Fruit fly (Drosophila melanogaster) whole organism, prepupa: ENCODE data around the gene FER.

Experiments used
- Blimp-1 ChIP-seq: fragments of 200-800 bp; sonication (Bioruptor generic); optimal IDR thresholded peaks from 3 replicates; lab custom pipeline; 2017; ENCODE audit warnings: missing biosample characterization, missing genetic modification characterization, mild to moderate bottlenecking, moderate library complexity, missing genetic modification reagents
- CG10631 ChIP-seq: fragments of 200-800 bp; sonication (Bioruptor generic); optimal IDR thresholded peaks from 2 replicates; lab custom pipeline; 2016; ENCODE audit warnings: missing biosample characterization, missing genetic modification characterization
- CG10669 ChIP-seq: fragments of 200-800 bp; sonication (Bioruptor generic); optimal IDR thresholded peaks from 3 replicates; lab custom pipeline; 2018; ENCODE audit warnings: missing biosample characterization, mild to moderate bottlenecking, missing genetic modification characterization, moderate library complexity
- CG11294 ChIP-seq: fragments of 200-800 bp; sonication (Bioruptor generic); IDR thresholded peaks from 2 replicates; pipeline ENCODE4 v1.3.6; 2022; ENCODE audit warnings: missing biosample characterization, missing genetic modification characterization
- CG11762 ChIP-seq: fragments of 200-800 bp; sonication (Bioruptor generic); optimal IDR thresholded peaks from 3 replicates; lab custom pipeline; 2016; ENCODE audit warnings: missing biosample characterization, missing genetic modification characterization; ENCODE audit not compliant: insufficient read depth
- CG11902 ChIP-seq: fragments of 200-800 bp; sonication (Bioruptor generic); optimal IDR thresholded peaks from 3 replicates; lab custom pipeline; 2016; ENCODE audit warnings: missing biosample characterization, missing genetic modification characterization
- CG15336 ChIP-seq: fragments of 200-800 bp; sonication (Bioruptor generic); IDR thresholded peaks from 2 replicates; pipeline ENCODE4 v1.3.6; 2022; ENCODE audit warnings: missing biosample characterization, missing genetic modification characterization
- CG1621 ChIP-seq: fragments of 200-800 bp; sonication (Bioruptor generic); optimal IDR thresholded peaks from 3 replicates; lab custom pipeline; 2018; ENCODE audit warnings: missing biosample characterization, mild to moderate bottlenecking, missing genetic modification characterization
- CG16779 ChIP-seq: fragments of 200-800 bp; sonication (Bioruptor generic); optimal IDR thresholded peaks from 3 replicates; lab custom pipeline; 2017; ENCODE audit warnings: missing biosample characterization, mild to moderate bottlenecking, missing genetic modification characterization
- CG3032 ChIP-seq: fragments of 200-800 bp; optimal IDR thresholded peaks from 2 replicates; lab custom pipeline; 2019; ENCODE audit warnings: missing biosample characterization, mild to moderate bottlenecking, missing genetic modification characterization, moderate library complexity
- CG31627 ChIP-seq: fragments of 200-800 bp; sonication (Bioruptor generic); optimal IDR thresholded peaks from 3 replicates; lab custom pipeline; 2016; ENCODE audit warnings: missing biosample characterization, missing genetic modification characterization
- CG32006 ChIP-seq: fragments of 200-800 bp; sonication (Bioruptor generic); optimal IDR thresholded peaks from 3 replicates; lab custom pipeline; 2017; ENCODE audit warnings: missing biosample characterization, mild to moderate bottlenecking, missing genetic modification characterization
- CG34406 ChIP-seq: fragments of 200-800 bp; sonication (Bioruptor generic); optimal IDR thresholded peaks from 3 replicates; lab custom pipeline; 2016; ENCODE audit warnings: missing biosample characterization, missing genetic modification characterization
- CG3919 ChIP-seq: fragments of 200-800 bp; sonication (Bioruptor generic); optimal IDR thresholded peaks from 3 replicates; lab custom pipeline; 2016; ENCODE audit warnings: missing biosample characterization, missing genetic modification characterization
- CG4318 ChIP-seq: fragments of 200-800 bp; sonication (Bioruptor generic); optimal IDR thresholded peaks from 3 replicates; lab custom pipeline; 2017; ENCODE audit warnings: missing biosample characterization, mild to moderate bottlenecking, missing genetic modification characterization
- CG6276 ChIP-seq: fragments of 200-800 bp; sonication (Bioruptor generic); optimal IDR thresholded peaks from 2 replicates; lab custom pipeline; 2017; ENCODE audit warnings: missing biosample characterization, mild to moderate bottlenecking, missing genetic modification characterization
- CG6792 ChIP-seq: fragments of 200-800 bp; sonication (Bioruptor generic); optimal IDR thresholded peaks from 3 replicates; lab custom pipeline; 2016; ENCODE audit warnings: missing biosample characterization, missing genetic modification characterization
- CG6854 ChIP-seq: fragments of 200-800 bp; sonication (Bioruptor generic); optimal IDR thresholded peaks from 2 replicates; lab custom pipeline; 2017; ENCODE audit warnings: missing biosample characterization, mild to moderate bottlenecking, missing genetic modification characterization
- CG7368 ChIP-seq: fragments of 200-800 bp; sonication (Bioruptor generic); optimal IDR thresholded peaks from 3 replicates; lab custom pipeline; 2016; ENCODE audit warnings: missing biosample characterization, missing genetic modification characterization
- CG8119 ChIP-seq: fragments of 200-800 bp; sonication (Bioruptor generic); IDR thresholded peaks from 3 replicates; pipeline ENCODE4 v1.3.6; 2022; ENCODE audit warnings: missing biosample characterization, missing genetic modification characterization
- CG8319 ChIP-seq: fragments of 200-800 bp; sonication (Bioruptor generic); optimal IDR thresholded peaks from 3 replicates; lab custom pipeline; 2016; ENCODE audit warnings: missing biosample characterization, missing genetic modification characterization
- Eip75B ChIP-seq: fragments of 200-800 bp; sonication (Bioruptor generic); optimal IDR thresholded peaks from 3 replicates; lab custom pipeline; 2016; ENCODE audit warnings: missing biosample characterization, missing genetic modification characterization
- Eip78C ChIP-seq: fragments of 200-800 bp; sonication (Bioruptor generic); peaks from one replicate; lab custom pipeline; 2016; ENCODE audit warnings: missing biosample characterization, missing genetic modification characterization
- Eip93F ChIP-seq: fragments of 200-800 bp; sonication (Bioruptor generic); optimal IDR thresholded peaks from 2 replicates; lab custom pipeline; 2016; ENCODE audit warnings: missing biosample characterization, mild to moderate bottlenecking, missing genetic modification characterization
- Ets96B ChIP-seq: fragments of 200-800 bp; optimal IDR thresholded peaks from 2 replicates; lab custom pipeline; 2019; ENCODE audit warnings: missing biosample characterization, mild to moderate bottlenecking, missing genetic modification characterization, moderate library complexity
- Hr38 ChIP-seq: sonication (Bioruptor generic); optimal IDR thresholded peaks from 2 replicates; lab custom pipeline; 2016; ENCODE audit warnings: missing biosample characterization, missing genetic modification characterization
- Hr39 ChIP-seq: fragments of 200-800 bp; sonication (Bioruptor generic); optimal IDR thresholded peaks from 2 replicates; lab custom pipeline; 2016; ENCODE audit warnings: missing biosample characterization, missing genetic modification characterization
- Hr4 ChIP-seq: fragments of 200-800 bp; sonication (Bioruptor generic); optimal IDR thresholded peaks from 3 replicates; lab custom pipeline; 2016; ENCODE audit warnings: missing biosample characterization, missing genetic modification characterization
- Met ChIP-seq: fragments of 200-800 bp; sonication (Bioruptor generic); optimal IDR thresholded peaks from 3 replicates; lab custom pipeline; 2016; ENCODE audit warnings: missing biosample characterization, missing genetic modification characterization
- OdsH ChIP-seq: fragments of 200-800 bp; sonication (Bioruptor generic); optimal IDR thresholded peaks from 3 replicates; lab custom pipeline; 2016; ENCODE audit warnings: missing biosample characterization, missing genetic modification characterization
- Sox102F ChIP-seq: fragments of 200-800 bp; sonication (Bioruptor generic); optimal IDR thresholded peaks from 2 replicates; lab custom pipeline; 2016; ENCODE audit warnings: missing biosample characterization, mild to moderate bottlenecking, missing genetic modification characterization
- Sox14 ChIP-seq: fragments of 200-800 bp; sonication (Bioruptor generic); optimal IDR thresholded peaks from 3 replicates; lab custom pipeline; 2016; ENCODE audit warnings: missing biosample characterization, missing genetic modification characterization
- Sox15 ChIP-seq: fragments of 200-800 bp; sonication (Bioruptor generic); optimal IDR thresholded peaks from 3 replicates; lab custom pipeline; 2016; ENCODE audit warnings: missing biosample characterization, missing genetic modification characterization
- achi ChIP-seq: fragments of 200-800 bp; sonication (Bioruptor generic); optimal IDR thresholded peaks from 3 replicates; lab custom pipeline; 2016; ENCODE audit warnings: missing biosample characterization, missing genetic modification characterization
- cyc ChIP-seq: fragments of 200-800 bp; sonication (Bioruptor generic); optimal IDR thresholded peaks from 3 replicates; lab custom pipeline; 2016; ENCODE audit warnings: missing biosample characterization, missing genetic modification characterization
- dac ChIP-seq: fragments of 200-800 bp; sonication (Bioruptor generic); optimal IDR thresholded peaks from 2 replicates; lab custom pipeline; 2017; ENCODE audit warnings: missing biosample characterization, mild to moderate bottlenecking, missing genetic modification characterization
- eg ChIP-seq: fragments of 200-800 bp; sonication (Bioruptor generic); IDR thresholded peaks from 3 replicates; pipeline ENCODE4 v1.3.6; 2022; ENCODE audit warnings: missing biosample characterization, missing genetic modification characterization
- esn ChIP-seq: fragments of 200-800 bp; sonication (Bioruptor generic); optimal IDR thresholded peaks from 2 replicates; lab custom pipeline; 2016; ENCODE audit warnings: missing biosample characterization, mild to moderate bottlenecking, missing genetic modification characterization, moderate library complexity
- fd59A ChIP-seq: fragments of 200-800 bp; sonication (Bioruptor generic); optimal IDR thresholded peaks from 2 replicates; lab custom pipeline; 2017; ENCODE audit warnings: missing biosample characterization, mild to moderate bottlenecking, missing genetic modification characterization, missing genetic modification reagents
- fd85E ChIP-seq: fragments of 200-800 bp; sonication (Bioruptor generic); optimal IDR thresholded peaks from 3 replicates; lab custom pipeline; 2016; ENCODE audit warnings: missing biosample characterization, missing genetic modification characterization
- fkh ChIP-seq: fragments of 200-800 bp; sonication (Bioruptor generic); optimal IDR thresholded peaks from 3 replicates; lab custom pipeline; 2017; ENCODE audit warnings: missing biosample characterization, mild to moderate bottlenecking, missing genetic modification characterization, moderate library complexity
- pdm3 ChIP-seq: fragments of 200-800 bp; sonication (Bioruptor generic); optimal IDR thresholded peaks from 3 replicates; lab custom pipeline; 2016; ENCODE audit warnings: missing biosample characterization, missing genetic modification characterization
- salr ChIP-seq, 2 experiments: fragments of 200-800 bp; sonication (Bioruptor generic); optimal IDR thresholded peaks; 3 replicates each; lab custom pipeline; 2016 to 2018; ENCODE audit warnings: missing biosample characterization in 2 of 2, missing genetic modification characterization in 2 of 2, mild to moderate bottlenecking in 1 of 2
- spab ChIP-seq: fragments of 200-800 bp; sonication (Bioruptor generic); optimal IDR thresholded peaks from 2 replicates; lab custom pipeline; 2017; ENCODE audit warnings: missing biosample characterization, mild to moderate bottlenecking, missing genetic modification characterization, missing genetic modification reagents
- ss ChIP-seq, 2 experiments: fragments of 200-800 bp; sonication (Bioruptor generic); optimal IDR thresholded peaks; 2 replicates in 1 of 2; 3 replicates in 1 of 2; lab custom pipeline; 2017 to 2018; ENCODE audit warnings: mild to moderate bottlenecking in 2 of 2, missing biosample characterization in 2 of 2, missing genetic modification characterization in 2 of 2, moderate library complexity in 1 of 2
- svp ChIP-seq: fragments of 200-800 bp; sonication (Bioruptor generic); peaks from one replicate; lab custom pipeline; 2016; ENCODE audit warnings: missing biosample characterization, missing genetic modification characterization
- topi ChIP-seq: fragments of 200-800 bp; sonication (Bioruptor generic); optimal IDR thresholded peaks from 3 replicates; lab custom pipeline; 2016; ENCODE audit warnings: missing biosample characterization, missing genetic modification characterization
- vri ChIP-seq: fragments of 200-800 bp; sonication (Bioruptor generic); optimal IDR thresholded peaks from 3 replicates; lab custom pipeline; 2016; ENCODE audit warnings: missing biosample characterization, mild to moderate bottlenecking, missing genetic modification characterization

FER gene

dm6 chr3R:9404104-9404512 lies 9.8 kb upstream of the FER start, which contains the start of the genes CG9356, BBIP1 and CG8135 (continued):
- no peak for TF ChIP-seq salr (GFP tag; optimal IDR thresholded peaks at IDR 0.05; lab: Kevin White, UChicago)
- TF ChIP-seq pdm3 (GFP tag; lab: Kevin White, UChicago) = no peak
- TF ChIP-seq CG15336 = peak; percentile 43; the same call in 1 of the 2 replicates
- no peak for TF ChIP-seq Eip93F (GFP tag; lab: Kevin White, UChicago)
- no peak for TF ChIP-seq CG32006
- TF ChIP-seq CG34406 = peak; percentile 28
- TF ChIP-seq Hr4 (GFP tag; lab: Kevin White, UChicago) = no peak
- TF ChIP-seq eg (GFP tag; lab: Robert Waterston, UW) = no peak
- TF ChIP-seq fd85E (GFP tag; lab: Kevin White, UChicago) = no peak
- peak; percentile 78 for TF ChIP-seq CG31627
- TF ChIP-seq topi (GFP tag; lab: Kevin White, UChicago) = peak; percentile 68
- no peak for TF ChIP-seq spab (GFP tag; lab: Kevin White, UChicago)
- peak; percentile 33 for TF ChIP-seq Sox15 (GFP tag; lab: Kevin White, UChicago)
- TF ChIP-seq CG3032 (tag; lab: Kevin White, UChicago) = peak; percentile 44
- no peak for TF ChIP-seq achi (GFP tag; lab: Kevin White, UChicago)
- no peak for TF ChIP-seq dac
- no peak for TF ChIP-seq svp
- TF ChIP-seq CG10669 (GFP tag; lab: Kevin White, UChicago) = no peak
- peak; percentile 85 for TF ChIP-seq esn (GFP tag; lab: Kevin White, UChicago)
- TF ChIP-seq Sox14 (GFP tag; lab: Kevin White, UChicago) = peak; percentile 85
- TF ChIP-seq cyc (GFP tag; lab: Kevin White, UChicago) = peak; percentile 82
- TF ChIP-seq vri (GFP tag; lab: Kevin White, UChicago) = no peak
- no peak for TF ChIP-seq CG6792
- TF ChIP-seq OdsH (GFP tag; lab: Kevin White, UChicago) = no peak
- TF ChIP-seq Eip78C = peak; percentile 91

dm6 chr3R:9401127-9401603 lies 6.8 kb upstream of the FER start, which contains the start of the genes RpL34b and CG8132:
Gene RpL34b, minus strand, starts transcription at chr3R:9401226.
Gene CG8132, plus strand, starts transcription at chr3R:9401495.
- TF ChIP-seq CG7368 = peak; percentile 83
- peak; percentile 39 for TF ChIP-seq Hr38 (GFP tag; lab: Kevin White, UChicago)
- TF ChIP-seq CG6276 (GFP tag; lab: Kevin White, UChicago) = no peak
- peak; percentile 95 for TF ChIP-seq cyc (GFP tag; lab: Kevin White, UChicago)
- TF ChIP-seq Sox102F (GFP tag; lab: Kevin White, UChicago) = peak; percentile 92
- peak; percentile 95 for TF ChIP-seq CG10631 (GFP tag; lab: Kevin White, UChicago)
- TF ChIP-seq CG4318 (GFP tag; lab: Kevin White, UChicago) = no peak
- peak; percentile 84 for TF ChIP-seq Ets96B (tag; lab: Kevin White, UChicago)
- TF ChIP-seq Blimp-1 (GFP tag; lab: Kevin White, UChicago) = peak; percentile 85
- peak; percentile 93 for TF ChIP-seq Met (GFP tag; lab: Kevin White, UChicago)
- peak; percentile 86 for TF ChIP-seq CG8119 (GFP tag; lab: Robert Waterston, UW)
- peak; percentile 94 for TF ChIP-seq CG3919 (GFP tag; lab: Kevin White, UChicago)
- TF ChIP-seq CG31627 = peak; percentile 96
- TF ChIP-seq CG15336 = peak; percentile 86
- TF ChIP-seq CG16779 (tag; lab: Kevin White, UChicago) = peak; percentile 71
- peak; percentile 82 for TF ChIP-seq CG1621 (tag; lab: Kevin White, UChicago)
- peak; percentile 95 for TF ChIP-seq Hr39 (GFP tag; lab: Kevin White, UChicago)
- peak; percentile 88 for TF ChIP-seq CG6854 (GFP tag; lab: Kevin White, UChicago)
- peak; percentile 90 for TF ChIP-seq CG11902
- peak; percentile 96 for TF ChIP-seq esn (GFP tag; lab: Kevin White, UChicago)
- peak; percentile 96 for TF ChIP-seq CG3032 (tag; lab: Kevin White, UChicago)
- peak; percentile 97 for TF ChIP-seq eg (GFP tag; lab: Robert Waterston, UW)
- TF ChIP-seq fd85E (GFP tag; lab: Kevin White, UChicago) = peak; percentile 79
- TF ChIP-seq dac = peak; percentile 86
- TF ChIP-seq ss (GFP tag; optimal IDR thresholded peaks at IDR 0.05; lab: Kevin White, UChicago) = peak in 1 of 2 experiments; percentile 84
- peak; percentile 89 for TF ChIP-seq achi (GFP tag; lab: Kevin White, UChicago)
- peak; percentile 71 for TF ChIP-seq spab (GFP tag; lab: Kevin White, UChicago)
- peak; percentile 87 for TF ChIP-seq fkh (GFP tag; lab: Kevin White, UChicago)
- TF ChIP-seq CG6792 = peak; percentile 92
- TF ChIP-seq fd59A (GFP tag; lab: Kevin White, UChicago) = peak; percentile 79
- peak; percentile 86 for TF ChIP-seq Sox15 (GFP tag; lab: Kevin White, UChicago)
- TF ChIP-seq CG11294 = peak; percentile 82
- peak; percentile 96 for TF ChIP-seq Eip75B (GFP tag; lab: Kevin White, UChicago)
- peak; percentile 96 for TF ChIP-seq Eip78C
- peak; percentile 76 to 89 for TF ChIP-seq salr (GFP tag; optimal IDR thresholded peaks at IDR 0.05; lab: Kevin White, UChicago)
- peak; percentile 84 for TF ChIP-seq CG11762 (GFP tag; lab: Kevin White, UChicago)
- TF ChIP-seq CG8319 (GFP tag; lab: Kevin White, UChicago) = peak; percentile 85
- TF ChIP-seq Sox14 (GFP tag; lab: Kevin White, UChicago) = peak; percentile 92
